Worm (Caenorhabditis elegans) whole organism, L4 larva: ENCODE data around the gene T27A8.2.
"Not testable (repeated sequence)": the region's sequence is repeated elsewhere in the genome, so short reads cannot be mapped to it uniquely, and the experiment has no call there.

ENCODE experiments used
- Y75B8A.6 ChIP-seq: fragments of 200-800 bp; sonication (Bioruptor generic); IDR thresholded peaks from 2 replicates; pipeline ENCODE4 v1.3.6; 2022; ENCODE audit warnings: missing genetic modification reagents, missing genetic modification characterization, missing compliant biosample characterization
- arid-1 ChIP-seq: fragments of 200-800 bp; sonication (Bioruptor generic); conservative IDR thresholded peaks from 2 replicates; pipeline ENCODE4 v1.3.6; 2022; ENCODE audit warnings: missing genetic modification reagents, missing genetic modification characterization, missing compliant biosample characterization
- egl-27 ChIP-seq: sonication (generic microtip); optimal IDR thresholded peaks from 3 replicates; lab custom pipeline; 2017; ENCODE audit warnings: missing biosample characterization, missing genetic modification reagents, missing genetic modification characterization
- fkh-10 ChIP-seq: fragments of 150-350 bp; optimal IDR thresholded peaks from 2 replicates; lab custom pipeline; 2014; ENCODE audit warnings: missing biosample characterization, missing genetic modification reagents, missing genetic modification characterization
- nhr-77 ChIP-seq: fragments of 150-350 bp; optimal IDR thresholded peaks from 2 replicates; lab custom pipeline; 2014; ENCODE audit warnings: missing biosample characterization, missing genetic modification characterization
- snpc-4 ChIP-seq: fragments of 150-350 bp; optimal IDR thresholded peaks from 2 replicates; lab custom pipeline; 2014; ENCODE audit warnings: missing biosample characterization, missing genetic modification characterization
- unc-130 ChIP-seq: sonication (generic microtip); optimal IDR thresholded peaks from 2 replicates; lab custom pipeline; 2016; ENCODE audit warnings: missing genetic modification reagents, missing genetic modification characterization, missing compliant biosample characterization
- unc-39 ChIP-seq: sonication (generic microtip); optimal IDR thresholded peaks from 2 replicates; lab custom pipeline; 2017; ENCODE audit warnings: missing biosample characterization, missing genetic modification characterization

DNA sequence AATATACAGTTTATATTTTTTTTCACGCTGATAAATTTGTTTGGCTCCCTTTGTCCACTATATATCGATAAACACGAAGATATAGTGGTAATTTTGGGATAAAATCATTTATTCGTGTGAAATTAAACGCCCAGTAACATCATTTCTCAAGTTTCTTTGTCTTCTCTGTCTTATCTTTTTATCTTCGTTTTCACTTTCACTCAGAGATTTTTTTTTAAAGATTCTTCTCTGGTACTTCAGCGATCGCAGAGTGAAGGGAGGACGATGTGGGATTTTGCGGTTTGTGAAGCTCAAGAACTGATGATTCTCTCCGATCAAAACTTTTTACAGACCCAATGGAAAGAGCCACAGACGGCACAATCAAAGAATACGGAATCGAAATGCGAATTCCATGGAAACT is 3.6 kb upstream of the T27A8.2 start, which contains the start of gene T27A8.3:
- not testable (repeated sequence) for TF ChIP-seq unc-39 (tag; lab: Kevin White, UChicago); Y75B8A.6 (GFP tag; lab: Robert Waterston, UW); nhr-77 (tag; lab: Kevin White, UChicago); arid-1 (GFP tag; lab: Robert Waterston, UW); snpc-4; egl-27 (tag; lab: Kevin White, UChicago); fkh-10; unc-130 (GFP tag; lab: Kevin White, UChicago)
